Fruit fly (Drosophila melanogaster) whole organism: ENCODE measurements around the gene CG15743.

ENCODE experiments used
- CG8478 ChIP-seq: fragments of >200 bp; optimal IDR thresholded peaks from 2 replicates; lab custom pipeline; 2018; ENCODE audit warnings: inconsistent platforms
- Dll ChIP-seq: fragments of >200 bp; optimal IDR thresholded peaks from 2 replicates; lab custom pipeline; 2017
- EcR ChIP-seq, 2 experiments: fragments of >200 bp; optimal IDR thresholded peaks; 2 replicates each; lab custom pipeline; 2017; ENCODE audit warnings: missing biosample characterization in 2 of 2, missing genetic modification characterization in 2 of 2, missing genetic modification reagents in 2 of 2
- pan ChIP-seq: fragments of >200 bp; optimal IDR thresholded peaks from 2 replicates; lab custom pipeline; 2017
- psq ChIP-seq: fragments of >200 bp; optimal IDR thresholded peaks from 2 replicates; lab custom pipeline; 2017
- usp ChIP-seq: fragments of >200 bp; optimal IDR thresholded peaks from 2 replicates; lab custom pipeline; 2017; ENCODE audit warnings: missing biosample characterization, missing genetic modification characterization, mixed read lengths

- no peak for TF ChIP-seq pan
- TF ChIP-seq psq (lab: Kevin White, UChicago): no peak
- no peak for TF ChIP-seq usp (GFP tag; lab: Kevin White, UChicago)
- no peak for TF ChIP-seq CG8478
- TF ChIP-seq Dll: no peak
- no peak for TF ChIP-seq EcR (GFP tag; optimal IDR thresholded peaks at IDR 0.05; lab: Kevin White, UChicago)
Observed at dm6 chrX:13303527-13303655, 17.9 kb downstream of the CG15743 start, which contains the start of gene IP3K2.
